Worm (Caenorhabditis elegans) whole organism, L4/young adult: ENCODE measurements around the gene R52.6.
"Not testable (repeated sequence)": the region's sequence is repeated elsewhere in the genome, so short reads cannot be mapped to it uniquely, and the experiment has no call there.

Experiments used
- W03F9.2 ChIP-seq: fragments of 150-350 bp; optimal IDR thresholded peaks from 2 replicates; lab custom pipeline; 2014; ENCODE audit warnings: missing biosample characterization, missing genetic modification characterization
- dao-5 ChIP-seq: sonication (generic microtip); optimal IDR thresholded peaks from 2 replicates; lab custom pipeline; 2016; ENCODE audit warnings: missing genotype, missing genetic modification characterization, moderate library complexity, missing compliant biosample characterization
- him-1 ChIP-seq: sonication (generic microtip); optimal IDR thresholded peaks from 2 replicates; lab custom pipeline; 2016; ENCODE audit warnings: missing genotype, missing genetic modification reagents, missing genetic modification characterization, missing compliant biosample characterization

R52.6 gene

ce11 chrII:2076467-2076866, 36.4 kb downstream of the R52.6 start:
- TF ChIP-seq dao-5 (tag; lab: Kevin White, UChicago), result no peak

- TF ChIP-seq him-1 (tag; lab: Kevin White, UChicago), result no peak
- no peak for TF ChIP-seq W03F9.2 (tag; lab: Kevin White, UChicago)
- TF ChIP-seq dao-5 (tag; lab: Kevin White, UChicago), result no peak
Measured at ce11 chrII:2075513-2075912, 37.3 kb downstream of the R52.6 start, which contains the start of gene F07E5.8. Gene F07E5.8, minus strand, starts transcription at chrII:2075613.

DNA sequence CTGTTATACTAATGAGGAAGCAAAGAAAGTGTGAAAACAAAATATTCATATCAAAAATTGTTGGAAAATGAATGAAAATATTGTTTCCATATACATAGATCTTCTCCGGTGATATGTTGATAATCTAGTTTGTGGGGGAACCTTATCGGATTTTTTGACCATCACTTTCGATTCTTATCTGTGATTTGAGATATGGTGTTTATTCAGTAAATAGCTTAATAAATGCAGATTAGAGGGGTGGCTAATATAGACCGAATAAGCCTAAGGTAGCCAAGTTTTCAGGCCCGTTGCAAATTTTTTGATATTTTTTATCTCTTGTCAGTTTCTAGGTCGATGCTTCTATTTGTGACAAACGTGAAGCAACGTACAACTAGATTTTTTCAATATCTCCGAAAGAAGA, 41.4 kb downstream of the R52.6 start, which contains the start of gene F07E5.7:
F07E5.7 (minus strand) TSS at position 101 of the 400 bp plus-strand sequence.
- TF ChIP-seq him-1 (tag; lab: Kevin White, UChicago), result no peak

ce11 chrII:2067451-2068021, 45.3 kb downstream of the R52.6 start, which contains the start of gene F07E5.12:
Gene F07E5.12, plus strand, starts transcription at chrII:2067971.
- not testable (repeated sequence) for TF ChIP-seq W03F9.2, dao-5, him-1 (tag; lab: Kevin White, UChicago)

- TF ChIP-seq W03F9.2 (tag; lab: Kevin White, UChicago) (no peak), dao-5 (tag; lab: Kevin White, UChicago) (no peak), him-1 (tag; lab: Kevin White, UChicago) (no peak)
Measured at ce11 chrII:2064497-2064896, 48.4 kb downstream of the R52.6 start, which contains the start of gene fbxb-6. Gene fbxb-6, plus strand, starts transcription at chrII:2064797.

ce11 chrII:2063989-2064388, 48.9 kb downstream of the R52.6 start, which contains the start of gene F07E5.13:
Gene F07E5.13, minus strand, starts transcription at chrII:2064089.
- TF ChIP-seq dao-5 (tag; lab: Kevin White, UChicago) (no peak), W03F9.2 (tag; lab: Kevin White, UChicago) (no peak), him-1 (tag; lab: Kevin White, UChicago) (no peak)
